Fruit fly (Drosophila melanogaster) whole organism: ENCODE results near the gene Cngl.

ENCODE experiments used
- psq ChIP-seq: fragments of >200 bp; optimal IDR thresholded peaks from 2 replicates; lab custom pipeline; 2017
- usp ChIP-seq: fragments of >200 bp; optimal IDR thresholded peaks from 2 replicates; lab custom pipeline; 2017; ENCODE audit warnings: missing biosample characterization, missing genetic modification characterization, mixed read lengths

dm6 chrX:15450327-15450644 lies 9.2 kb upstream of the Cngl start:
- TF ChIP-seq psq (lab: Kevin White, UChicago), result no peak
- TF ChIP-seq usp (GFP tag; lab: Kevin White, UChicago), result no peak
